Worm (Caenorhabditis elegans): Measurements from ENCODE around the gene F09E10.7.

- TF ChIP-seq lsy-2 (tag; optimal IDR thresholded peaks at IDR 0.05) (no peak), snpc-4 (tag; optimal IDR thresholded peaks at IDR 0.05) (no peak), nhr-237 (tag; optimal IDR thresholded peaks at IDR 0.05) (no peak), nhr-28 (tag; optimal IDR thresholded peaks at IDR 0.05) (no peak), unc-62 (GFP tag; optimal IDR thresholded peaks at IDR 0.05) (no peak), sem-2 (GFP tag; optimal IDR thresholded peaks at IDR 0.05) (no peak), ztf-11 (tag; optimal IDR thresholded peaks at IDR 0.05) (no peak), mls-2 (tag; optimal IDR thresholded peaks at IDR 0.05) (no peak)
Observed at ce11 chrX:1513153-1513552, 11.5 kb upstream of the F09E10.7 start.
